Fruit fly (Drosophila melanogaster) whole organism, prepupa: Measurements from ENCODE around the gene Oatp33Ea.

Experiments used
- Blimp-1 ChIP-seq: fragments of 200-800 bp; sonication (Bioruptor generic); optimal IDR thresholded peaks from 3 replicates; lab custom pipeline; 2017; ENCODE audit warnings: missing biosample characterization, missing genetic modification characterization, mild to moderate bottlenecking, moderate library complexity, missing genetic modification reagents
- CG10631 ChIP-seq: fragments of 200-800 bp; sonication (Bioruptor generic); optimal IDR thresholded peaks from 2 replicates; lab custom pipeline; 2016; ENCODE audit warnings: missing biosample characterization, missing genetic modification characterization
- CG10669 ChIP-seq: fragments of 200-800 bp; sonication (Bioruptor generic); optimal IDR thresholded peaks from 3 replicates; lab custom pipeline; 2018; ENCODE audit warnings: missing biosample characterization, mild to moderate bottlenecking, missing genetic modification characterization, moderate library complexity
- CG11294 ChIP-seq: fragments of 200-800 bp; sonication (Bioruptor generic); IDR thresholded peaks from 2 replicates; pipeline ENCODE4 v1.3.6; 2022; ENCODE audit warnings: missing biosample characterization, missing genetic modification characterization
- CG11902 ChIP-seq: fragments of 200-800 bp; sonication (Bioruptor generic); optimal IDR thresholded peaks from 3 replicates; lab custom pipeline; 2016; ENCODE audit warnings: missing biosample characterization, missing genetic modification characterization
- CG15336 ChIP-seq: fragments of 200-800 bp; sonication (Bioruptor generic); IDR thresholded peaks from 2 replicates; pipeline ENCODE4 v1.3.6; 2022; ENCODE audit warnings: missing biosample characterization, missing genetic modification characterization
- CG16779 ChIP-seq: fragments of 200-800 bp; sonication (Bioruptor generic); optimal IDR thresholded peaks from 3 replicates; lab custom pipeline; 2017; ENCODE audit warnings: missing biosample characterization, mild to moderate bottlenecking, missing genetic modification characterization
- CG3032 ChIP-seq: fragments of 200-800 bp; optimal IDR thresholded peaks from 2 replicates; lab custom pipeline; 2019; ENCODE audit warnings: missing biosample characterization, mild to moderate bottlenecking, missing genetic modification characterization, moderate library complexity
- CG32006 ChIP-seq: fragments of 200-800 bp; sonication (Bioruptor generic); optimal IDR thresholded peaks from 3 replicates; lab custom pipeline; 2017; ENCODE audit warnings: missing biosample characterization, mild to moderate bottlenecking, missing genetic modification characterization
- CG34406 ChIP-seq: fragments of 200-800 bp; sonication (Bioruptor generic); optimal IDR thresholded peaks from 3 replicates; lab custom pipeline; 2016; ENCODE audit warnings: missing biosample characterization, missing genetic modification characterization
- CG3919 ChIP-seq: fragments of 200-800 bp; sonication (Bioruptor generic); optimal IDR thresholded peaks from 3 replicates; lab custom pipeline; 2016; ENCODE audit warnings: missing biosample characterization, missing genetic modification characterization
- CG4318 ChIP-seq: fragments of 200-800 bp; sonication (Bioruptor generic); optimal IDR thresholded peaks from 3 replicates; lab custom pipeline; 2017; ENCODE audit warnings: missing biosample characterization, mild to moderate bottlenecking, missing genetic modification characterization
- CG6163 ChIP-seq: fragments of 200-800 bp; sonication (Bioruptor generic); IDR thresholded peaks from 3 replicates; pipeline ENCODE4 v1.3.6; 2022; ENCODE audit warnings: missing biosample characterization, missing genetic modification characterization
- CG6276 ChIP-seq: fragments of 200-800 bp; sonication (Bioruptor generic); optimal IDR thresholded peaks from 2 replicates; lab custom pipeline; 2017; ENCODE audit warnings: missing biosample characterization, mild to moderate bottlenecking, missing genetic modification characterization
- CG6792 ChIP-seq: fragments of 200-800 bp; sonication (Bioruptor generic); optimal IDR thresholded peaks from 3 replicates; lab custom pipeline; 2016; ENCODE audit warnings: missing biosample characterization, missing genetic modification characterization
- CG6808 ChIP-seq: fragments of 200-800 bp; sonication (Bioruptor generic); optimal IDR thresholded peaks from 3 replicates; lab custom pipeline; 2017; ENCODE audit warnings: missing biosample characterization, missing genetic modification characterization, mild to moderate bottlenecking, moderate library complexity, missing genetic modification reagents
- CG6854 ChIP-seq: fragments of 200-800 bp; sonication (Bioruptor generic); optimal IDR thresholded peaks from 2 replicates; lab custom pipeline; 2017; ENCODE audit warnings: missing biosample characterization, mild to moderate bottlenecking, missing genetic modification characterization
- CG8119 ChIP-seq: fragments of 200-800 bp; sonication (Bioruptor generic); IDR thresholded peaks from 3 replicates; pipeline ENCODE4 v1.3.6; 2022; ENCODE audit warnings: missing biosample characterization, missing genetic modification characterization
- CG8319 ChIP-seq: fragments of 200-800 bp; sonication (Bioruptor generic); optimal IDR thresholded peaks from 3 replicates; lab custom pipeline; 2016; ENCODE audit warnings: missing biosample characterization, missing genetic modification characterization
- CG8632 ChIP-seq: fragments of 200-800 bp; sonication (Bioruptor generic); optimal IDR thresholded peaks from 3 replicates; lab custom pipeline; 2016; ENCODE audit warnings: missing biosample characterization, missing genetic modification characterization
- Eip75B ChIP-seq: fragments of 200-800 bp; sonication (Bioruptor generic); optimal IDR thresholded peaks from 3 replicates; lab custom pipeline; 2016; ENCODE audit warnings: missing biosample characterization, missing genetic modification characterization
- Eip93F ChIP-seq: fragments of 200-800 bp; sonication (Bioruptor generic); optimal IDR thresholded peaks from 2 replicates; lab custom pipeline; 2016; ENCODE audit warnings: missing biosample characterization, mild to moderate bottlenecking, missing genetic modification characterization
- Ets96B ChIP-seq: fragments of 200-800 bp; optimal IDR thresholded peaks from 2 replicates; lab custom pipeline; 2019; ENCODE audit warnings: missing biosample characterization, mild to moderate bottlenecking, missing genetic modification characterization, moderate library complexity
- Gug ChIP-seq: fragments of 200-800 bp; sonication (Bioruptor generic); IDR thresholded peaks from 2 replicates; pipeline ENCODE4 v1.3.6; 2022; ENCODE audit warnings: missing biosample characterization, missing genetic modification characterization
- Hr38 ChIP-seq: sonication (Bioruptor generic); optimal IDR thresholded peaks from 2 replicates; lab custom pipeline; 2016; ENCODE audit warnings: missing biosample characterization, missing genetic modification characterization
- Hr39 ChIP-seq: fragments of 200-800 bp; sonication (Bioruptor generic); optimal IDR thresholded peaks from 2 replicates; lab custom pipeline; 2016; ENCODE audit warnings: missing biosample characterization, missing genetic modification characterization
- Lpt ChIP-seq: fragments of 200-800 bp; sonication (Bioruptor generic); optimal IDR thresholded peaks from 3 replicates; lab custom pipeline; 2016; ENCODE audit warnings: missing biosample characterization, missing genetic modification characterization
- Met ChIP-seq: fragments of 200-800 bp; sonication (Bioruptor generic); optimal IDR thresholded peaks from 3 replicates; lab custom pipeline; 2016; ENCODE audit warnings: missing biosample characterization, missing genetic modification characterization
- OdsH ChIP-seq: fragments of 200-800 bp; sonication (Bioruptor generic); optimal IDR thresholded peaks from 3 replicates; lab custom pipeline; 2016; ENCODE audit warnings: missing biosample characterization, missing genetic modification characterization
- Smox ChIP-seq: fragments of 200-800 bp; sonication (Bioruptor generic); optimal IDR thresholded peaks from 3 replicates; lab custom pipeline; 2016; ENCODE audit warnings: missing biosample characterization, missing genetic modification characterization
- Sox102F ChIP-seq: fragments of 200-800 bp; sonication (Bioruptor generic); optimal IDR thresholded peaks from 2 replicates; lab custom pipeline; 2016; ENCODE audit warnings: missing biosample characterization, mild to moderate bottlenecking, missing genetic modification characterization
- Sox14 ChIP-seq: fragments of 200-800 bp; sonication (Bioruptor generic); optimal IDR thresholded peaks from 3 replicates; lab custom pipeline; 2016; ENCODE audit warnings: missing biosample characterization, missing genetic modification characterization
- achi ChIP-seq: fragments of 200-800 bp; sonication (Bioruptor generic); optimal IDR thresholded peaks from 3 replicates; lab custom pipeline; 2016; ENCODE audit warnings: missing biosample characterization, missing genetic modification characterization
- acj6 ChIP-seq: fragments of 200-800 bp; sonication (Bioruptor generic); optimal IDR thresholded peaks from 3 replicates; lab custom pipeline; 2016; ENCODE audit warnings: missing biosample characterization, missing genetic modification characterization
- cyc ChIP-seq: fragments of 200-800 bp; sonication (Bioruptor generic); optimal IDR thresholded peaks from 3 replicates; lab custom pipeline; 2016; ENCODE audit warnings: missing biosample characterization, missing genetic modification characterization
- dac ChIP-seq: fragments of 200-800 bp; sonication (Bioruptor generic); optimal IDR thresholded peaks from 2 replicates; lab custom pipeline; 2017; ENCODE audit warnings: missing biosample characterization, mild to moderate bottlenecking, missing genetic modification characterization
- dsx ChIP-seq: fragments of 200-800 bp; optimal IDR thresholded peaks from 3 replicates; lab custom pipeline; 2019; ENCODE audit warnings: missing biosample characterization, mild to moderate bottlenecking, missing genetic modification characterization, moderate library complexity; ENCODE audit not compliant: poor library complexity, severe bottlenecking
- esn ChIP-seq: fragments of 200-800 bp; sonication (Bioruptor generic); optimal IDR thresholded peaks from 2 replicates; lab custom pipeline; 2016; ENCODE audit warnings: missing biosample characterization, mild to moderate bottlenecking, missing genetic modification characterization, moderate library complexity
- fd59A ChIP-seq: fragments of 200-800 bp; sonication (Bioruptor generic); optimal IDR thresholded peaks from 2 replicates; lab custom pipeline; 2017; ENCODE audit warnings: missing biosample characterization, mild to moderate bottlenecking, missing genetic modification characterization, missing genetic modification reagents
- fkh ChIP-seq: fragments of 200-800 bp; sonication (Bioruptor generic); optimal IDR thresholded peaks from 3 replicates; lab custom pipeline; 2017; ENCODE audit warnings: missing biosample characterization, mild to moderate bottlenecking, missing genetic modification characterization, moderate library complexity
- lz ChIP-seq: fragments of 200-800 bp; sonication (Bioruptor generic); optimal IDR thresholded peaks from 3 replicates; lab custom pipeline; 2016; ENCODE audit warnings: missing biosample characterization, missing genetic modification characterization
- net ChIP-seq: fragments of 200-800 bp; sonication (Bioruptor generic); optimal IDR thresholded peaks from 3 replicates; lab custom pipeline; 2016; ENCODE audit warnings: missing biosample characterization, missing genetic modification characterization
- pdm3 ChIP-seq: fragments of 200-800 bp; sonication (Bioruptor generic); optimal IDR thresholded peaks from 3 replicates; lab custom pipeline; 2016; ENCODE audit warnings: missing biosample characterization, missing genetic modification characterization
- salr ChIP-seq, 2 experiments: fragments of 200-800 bp; sonication (Bioruptor generic); optimal IDR thresholded peaks; 3 replicates each; lab custom pipeline; 2016 to 2018; ENCODE audit warnings: missing biosample characterization in 2 of 2, missing genetic modification characterization in 2 of 2, mild to moderate bottlenecking in 1 of 2
- svp ChIP-seq: fragments of 200-800 bp; sonication (Bioruptor generic); peaks from one replicate; lab custom pipeline; 2016; ENCODE audit warnings: missing biosample characterization, missing genetic modification characterization
- topi ChIP-seq: fragments of 200-800 bp; sonication (Bioruptor generic); optimal IDR thresholded peaks from 3 replicates; lab custom pipeline; 2016; ENCODE audit warnings: missing biosample characterization, missing genetic modification characterization
- vri ChIP-seq: fragments of 200-800 bp; sonication (Bioruptor generic); optimal IDR thresholded peaks from 3 replicates; lab custom pipeline; 2016; ENCODE audit warnings: missing biosample characterization, mild to moderate bottlenecking, missing genetic modification characterization

Gene Oatp33Ea

DNA sequence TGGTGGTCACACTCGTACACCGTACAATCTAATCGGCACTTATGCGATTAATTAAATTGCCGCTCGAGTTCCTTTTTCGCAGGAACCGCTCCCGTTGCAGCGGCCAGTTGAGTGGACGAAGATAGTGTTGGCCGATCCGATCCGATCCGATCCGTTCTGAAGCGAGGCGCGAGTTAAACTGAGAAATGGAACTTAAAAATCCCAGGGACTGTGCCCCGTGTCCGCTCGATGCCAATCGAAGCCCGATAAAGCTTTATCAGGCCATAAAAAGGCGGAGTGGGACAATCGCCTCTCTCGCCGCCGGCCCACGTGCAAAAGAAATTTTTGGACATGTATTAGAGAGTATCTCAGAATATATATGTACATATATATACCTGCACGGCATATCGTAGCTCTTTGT is at the start of gene Oatp33Ea:
Gene Oatp33Ea (minus strand): TSS at position 182 of the 400 bp plus-strand sequence.
- TF ChIP-seq acj6 (GFP tag; lab: Kevin White, UChicago) (no peak), Sox14 (peak; percentile 2), vri (GFP tag; lab: Kevin White, UChicago) (peak; percentile 18)
- TF ChIP-seq, all 60 proteins: peak for 2

DNA sequence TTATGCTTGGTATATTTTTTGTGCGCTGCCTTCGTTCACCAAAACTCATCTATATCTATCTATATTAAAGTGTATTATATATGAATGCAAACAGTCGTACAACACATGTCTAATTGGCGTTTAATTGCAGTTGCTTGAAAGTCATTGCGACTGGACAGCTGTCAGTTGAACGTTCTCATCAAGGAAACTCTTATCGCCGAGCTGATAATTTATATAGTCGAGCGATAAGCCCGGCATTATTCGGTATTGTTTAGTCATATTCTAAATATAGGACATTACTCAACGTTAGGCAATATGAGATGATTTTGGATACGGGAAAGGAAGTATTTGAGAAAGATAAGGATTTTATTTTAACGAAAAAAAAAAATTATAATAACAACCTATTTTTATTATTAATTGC is 49.5 kb upstream of the Oatp33Ea start:
- TF ChIP-seq Eip93F (peak; percentile 38), vri (GFP tag; lab: Kevin White, UChicago) (peak; percentile 53), svp (peak; percentile 45), Smox (GFP tag; lab: Kevin White, UChicago) (no peak)

DNA sequence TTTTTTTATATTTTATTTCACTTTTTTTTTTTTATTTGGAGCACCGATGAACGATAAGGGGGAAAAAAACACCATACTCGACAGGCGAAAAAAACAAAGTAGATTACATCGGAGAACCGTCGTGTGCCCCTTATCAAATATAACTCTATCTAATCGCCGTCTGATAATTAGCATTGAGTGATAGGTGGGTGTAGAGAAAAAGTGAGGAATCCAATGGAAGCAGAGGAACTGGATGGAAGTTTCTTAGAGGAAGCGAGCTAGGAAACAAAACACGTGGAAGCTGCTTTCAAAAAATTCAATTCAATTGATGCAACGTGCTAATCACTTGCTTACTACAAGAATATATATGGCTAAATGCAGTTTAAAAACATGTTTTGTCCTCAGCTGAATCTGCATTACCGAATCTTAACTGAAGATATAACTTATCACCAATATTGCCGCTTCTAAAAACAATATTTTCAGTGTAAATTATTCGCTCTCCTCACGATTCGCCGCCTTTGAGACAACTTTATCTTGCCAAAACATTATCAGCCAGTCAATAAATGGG is 48.1 kb upstream of the Oatp33Ea start:
- TF ChIP-seq Ets96B = no peak
- no peak for TF ChIP-seq CG8119 (GFP tag; lab: Robert Waterston, UW)
- TF ChIP-seq Hr39 (GFP tag; lab: Kevin White, UChicago) = peak; percentile 4
- no peak for TF ChIP-seq fd59A (GFP tag; lab: Kevin White, UChicago)
- peak; percentile 1 for TF ChIP-seq CG6854 (GFP tag; lab: Kevin White, UChicago)
- no peak for TF ChIP-seq CG11294 (GFP tag; lab: Robert Waterston, UW)
- TF ChIP-seq vri (GFP tag; lab: Kevin White, UChicago) = peak; percentile 78
- no peak for TF ChIP-seq CG32006
- TF ChIP-seq Eip75B (GFP tag; lab: Kevin White, UChicago) = no peak
- no peak for TF ChIP-seq fkh (GFP tag; lab: Kevin White, UChicago)
- peak; percentile 25 for TF ChIP-seq Met (GFP tag; lab: Kevin White, UChicago)
- no peak for TF ChIP-seq CG10669 (GFP tag; lab: Kevin White, UChicago)
- no peak for TF ChIP-seq CG4318 (GFP tag; lab: Kevin White, UChicago)
- TF ChIP-seq OdsH = no peak
- no peak for TF ChIP-seq CG15336
- TF ChIP-seq pdm3 (GFP tag; lab: Kevin White, UChicago) = no peak
- no peak for TF ChIP-seq cyc
- TF ChIP-seq CG34406 (GFP tag; lab: Kevin White, UChicago) = no peak
- TF ChIP-seq CG11902 = no peak
- TF ChIP-seq Gug = no peak
- no peak for TF ChIP-seq salr (GFP tag; optimal IDR thresholded peaks at IDR 0.05; lab: Kevin White, UChicago)
- TF ChIP-seq CG6792 (GFP tag; lab: Kevin White, UChicago) = no peak
- TF ChIP-seq Sox14 = peak; percentile 5
- TF ChIP-seq Hr38 (GFP tag; lab: Kevin White, UChicago) = no peak
- no peak for TF ChIP-seq Blimp-1 (GFP tag; lab: Kevin White, UChicago)
- no peak for TF ChIP-seq CG3919 (GFP tag; lab: Kevin White, UChicago)
- no peak for TF ChIP-seq dsx (GFP tag; lab: Kevin White, UChicago)
- no peak for TF ChIP-seq CG3032 (tag; lab: Kevin White, UChicago)
- TF ChIP-seq Eip93F = no peak
- TF ChIP-seq acj6 (GFP tag; lab: Kevin White, UChicago) = no peak
- no peak for TF ChIP-seq dac (GFP tag; lab: Kevin White, UChicago)
- TF ChIP-seq esn (GFP tag; lab: Kevin White, UChicago) = no peak
- peak; percentile 71 for TF ChIP-seq svp
- no peak for TF ChIP-seq net
- TF ChIP-seq CG6163 (GFP tag; lab: Robert Waterston, UW) = 0 out of 3 replicates have a peak, but pooled peaks have one; percentile 25
- TF ChIP-seq CG8319 (GFP tag; lab: Kevin White, UChicago) = no peak
- TF ChIP-seq CG10631 (GFP tag; lab: Kevin White, UChicago) = no peak
- TF ChIP-seq topi (GFP tag; lab: Kevin White, UChicago) = no peak
- no peak for TF ChIP-seq lz (GFP tag; lab: Kevin White, UChicago)
- TF ChIP-seq Lpt = no peak
- peak; percentile 47 for TF ChIP-seq CG6276 (GFP tag; lab: Kevin White, UChicago)
- TF ChIP-seq Sox102F (GFP tag; lab: Kevin White, UChicago) = peak; percentile 15
- TF ChIP-seq achi (GFP tag; lab: Kevin White, UChicago) = no peak
- TF ChIP-seq CG16779 = no peak
- TF ChIP-seq CG6808 (GFP tag; lab: Kevin White, UChicago) = no peak
- TF ChIP-seq CG8632 (GFP tag; lab: Kevin White, UChicago) = no peak
